Fruit fly (Drosophila melanogaster) S2 (cell line): ENCODE measurements around the gene CG17292.

Experiments used
- CG8478 ChIP-seq: fragments of >200 bp; optimal IDR thresholded peaks from 2 replicates; lab custom pipeline; 2018
- CTCF ChIP-seq, 2 experiments: fragments of >200 bp; optimal IDR thresholded peaks; 2 replicates each; lab custom pipeline; 2018

Gene CG17292

dm6 chr2L:8381508-8382036, 11.3 kb downstream of the CG17292 start, which contains the start of gene AlaRS:
Gene AlaRS, minus strand, starts transcription at chr2L:8381764.
- TF ChIP-seq CTCF (optimal IDR thresholded peaks at IDR 0.05; lab: Kevin White, UChicago) = no peak
- no peak for TF ChIP-seq CG8478 (lab: Kevin White, UChicago)

- no peak for TF ChIP-seq CG8478 (lab: Kevin White, UChicago)
- no peak for TF ChIP-seq CTCF (optimal IDR thresholded peaks at IDR 0.05; lab: Kevin White, UChicago)
These were observed 12.4 kb downstream of the CG17292 start, which contains the start of the genes CG13392 and Rcd4 for dm6 chr2L:8382646-8383045. Gene CG13392, minus strand, starts transcription at chr2L:8382807. Gene Rcd4, plus strand, starts transcription at chr2L:8382861.

DNA sequence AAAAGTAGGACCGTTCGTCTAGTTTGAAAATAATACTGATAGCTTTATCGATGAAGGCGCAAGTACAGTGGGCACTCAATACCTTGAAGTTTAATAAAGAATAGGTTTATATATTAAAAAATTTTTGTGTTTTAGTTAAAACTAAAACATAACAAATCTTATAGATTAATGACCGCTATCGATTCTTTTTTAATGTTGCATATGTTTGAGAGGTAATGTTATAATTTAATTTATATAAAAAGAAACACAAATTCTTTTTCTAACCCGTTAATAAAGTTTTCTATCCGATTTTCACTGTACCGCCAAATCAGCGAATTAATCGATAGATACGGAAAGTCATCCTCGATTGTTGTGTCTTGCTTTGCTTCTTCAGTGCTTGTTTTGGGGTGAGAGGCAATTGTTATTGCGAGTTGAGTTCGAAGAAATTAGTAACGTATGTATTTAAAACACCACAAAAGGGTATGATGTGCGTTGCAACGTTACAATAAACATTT, 13.9 kb downstream of the CG17292 start, which contains the start of the genes Dad1 and CG13384:
Gene Dad1 (minus strand): TSS at position 30 of the 494 bp plus-strand sequence.
Gene CG13384 (plus strand): TSS at position 348 of the 494 bp plus-strand sequence.
- TF ChIP-seq CG8478 (lab: Kevin White, UChicago) (no peak), CTCF (optimal IDR thresholded peaks at IDR 0.05; lab: Kevin White, UChicago) (no peak)

dm6 chr2L:8384985-8385519, 14.8 kb downstream of the CG17292 start:
- no peak for TF ChIP-seq CTCF (optimal IDR thresholded peaks at IDR 0.05; lab: Kevin White, UChicago)
- no peak for TF ChIP-seq CG8478 (lab: Kevin White, UChicago)

dm6 chr2L:8385849-8386248, 15.6 kb downstream of the CG17292 start:
- no peak for TF ChIP-seq CTCF (optimal IDR thresholded peaks at IDR 0.05; lab: Kevin White, UChicago)
- TF ChIP-seq CG8478 (lab: Kevin White, UChicago) = no peak

dm6 chr2L:8389231-8389630, 19.0 kb downstream of the CG17292 start, which contains the start of gene CG42819:
Gene CG42819, minus strand, starts transcription at chr2L:8389331.
- TF ChIP-seq CTCF (optimal IDR thresholded peaks at IDR 0.05; lab: Kevin White, UChicago) (no peak), CG8478 (lab: Kevin White, UChicago) (no peak)

dm6 chr2L:8392298-8392697, 22.0 kb downstream of the CG17292 start, which contains the start of gene CG42820:
Gene CG42820, minus strand, starts transcription at chr2L:8392398.
- TF ChIP-seq CTCF (optimal IDR thresholded peaks at IDR 0.05; lab: Kevin White, UChicago) = no peak
- no peak for TF ChIP-seq CG8478 (lab: Kevin White, UChicago)

- TF ChIP-seq CTCF (optimal IDR thresholded peaks at IDR 0.05; lab: Kevin White, UChicago) (no peak), CG8478 (lab: Kevin White, UChicago) (no peak)
These were observed 22.9 kb downstream of the CG17292 start, which contains the start of gene Acp29AB for dm6 chr2L:8393122-8393521. Gene Acp29AB, minus strand, starts transcription at chr2L:8393222.

- TF ChIP-seq CG8478 (lab: Kevin White, UChicago) (no peak), CTCF (optimal IDR thresholded peaks at IDR 0.05; lab: Kevin White, UChicago) (no peak)
These were observed 23.9 kb downstream of the CG17292 start, which contains the start of gene lectin-29Ca for dm6 chr2L:8394180-8394579. Gene lectin-29Ca, minus strand, starts transcription at chr2L:8394280.

DNA sequence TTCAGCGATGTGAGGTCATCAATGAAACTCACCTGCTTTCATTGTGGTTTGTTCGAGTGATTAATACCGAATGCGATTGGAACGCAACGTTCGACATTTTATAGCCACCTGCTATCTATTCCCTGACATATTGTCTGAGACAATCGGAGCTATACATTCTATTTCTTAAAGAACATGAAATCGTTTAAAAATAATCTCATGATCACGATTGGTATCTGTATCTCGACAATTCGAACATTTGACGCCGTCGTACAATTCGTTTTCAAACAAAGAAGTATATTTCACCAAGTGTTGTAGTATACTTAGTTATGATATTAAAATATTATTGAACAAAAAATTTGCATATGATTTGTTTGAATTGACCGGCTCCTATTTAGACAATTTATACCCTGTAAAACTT, 24.6 kb downstream of the CG17292 start, which contains the start of gene Peritrophin-15b:
Gene Peritrophin-15b (minus strand): TSS at position 101 of the 400 bp plus-strand sequence.
- no peak for TF ChIP-seq CG8478 (lab: Kevin White, UChicago)
- no peak for TF ChIP-seq CTCF (optimal IDR thresholded peaks at IDR 0.05; lab: Kevin White, UChicago)

DNA sequence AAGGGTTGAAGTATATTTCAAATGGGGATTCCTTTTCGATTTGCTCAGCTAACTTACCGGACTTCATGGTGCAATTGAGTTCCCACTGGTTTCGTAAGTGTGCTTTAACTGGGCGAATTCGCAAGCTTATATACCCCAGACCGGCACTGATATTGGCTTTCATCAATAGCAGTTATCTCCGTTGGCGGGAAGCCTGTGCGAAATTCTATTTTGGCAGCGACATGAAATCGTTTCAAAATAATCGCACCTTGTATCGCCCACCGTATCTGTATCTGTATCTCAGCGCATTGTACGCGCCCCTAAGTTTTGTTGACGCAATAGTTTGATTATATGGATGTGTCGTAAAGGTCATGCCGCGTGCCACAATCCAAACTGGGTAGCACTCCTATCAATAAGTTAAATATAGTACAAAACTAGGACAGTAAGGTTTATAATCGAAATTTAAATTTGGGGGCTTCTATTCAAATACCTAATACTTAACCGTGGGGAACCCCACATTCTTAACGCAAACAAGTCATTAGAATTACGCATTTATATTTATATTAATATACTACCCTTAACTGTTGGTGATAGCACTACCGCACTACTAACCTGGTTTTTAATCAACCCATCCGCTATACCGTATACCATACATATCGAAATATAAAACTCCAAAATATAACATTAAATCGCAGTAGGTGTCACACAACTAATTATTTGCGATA, 25.9 kb downstream of the CG17292 start, which contains the start of the genes Peritrophin-15a and CG13385:
Gene Peritrophin-15a (minus strand): TSS at position 101 of the 704 bp plus-strand sequence.
Gene CG13385 (plus strand): TSS at position 654 of the 704 bp plus-strand sequence.
- TF ChIP-seq CTCF (optimal IDR thresholded peaks at IDR 0.05; lab: Kevin White, UChicago) (no peak), CG8478 (lab: Kevin White, UChicago) (no peak)

DNA sequence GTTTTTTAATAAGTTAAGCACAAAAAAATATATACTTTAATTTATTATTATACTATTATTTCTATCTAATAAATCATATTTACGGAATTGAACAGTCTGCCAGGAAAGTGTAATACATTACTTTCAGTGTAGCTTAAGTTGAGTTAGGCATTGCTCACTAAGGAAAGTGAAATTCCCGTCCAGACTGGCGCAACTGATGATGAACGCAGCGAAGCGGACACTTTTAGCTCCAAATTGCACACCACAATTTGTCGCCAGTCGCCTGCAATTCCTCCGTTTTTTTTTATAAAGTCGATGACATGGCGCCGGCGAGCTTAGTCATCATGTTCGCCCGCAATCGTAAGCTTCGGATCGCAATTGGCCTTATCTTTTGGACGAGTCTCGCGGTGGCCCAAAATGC, 28.5 kb downstream of the CG17292 start, which contains the start of gene CG13386:
Gene CG13386 (plus strand): TSS at position 301 of the 400 bp plus-strand sequence.
- TF ChIP-seq CG8478 (lab: Kevin White, UChicago) (no peak), CTCF (optimal IDR thresholded peaks at IDR 0.05; lab: Kevin White, UChicago) (no peak)

DNA sequence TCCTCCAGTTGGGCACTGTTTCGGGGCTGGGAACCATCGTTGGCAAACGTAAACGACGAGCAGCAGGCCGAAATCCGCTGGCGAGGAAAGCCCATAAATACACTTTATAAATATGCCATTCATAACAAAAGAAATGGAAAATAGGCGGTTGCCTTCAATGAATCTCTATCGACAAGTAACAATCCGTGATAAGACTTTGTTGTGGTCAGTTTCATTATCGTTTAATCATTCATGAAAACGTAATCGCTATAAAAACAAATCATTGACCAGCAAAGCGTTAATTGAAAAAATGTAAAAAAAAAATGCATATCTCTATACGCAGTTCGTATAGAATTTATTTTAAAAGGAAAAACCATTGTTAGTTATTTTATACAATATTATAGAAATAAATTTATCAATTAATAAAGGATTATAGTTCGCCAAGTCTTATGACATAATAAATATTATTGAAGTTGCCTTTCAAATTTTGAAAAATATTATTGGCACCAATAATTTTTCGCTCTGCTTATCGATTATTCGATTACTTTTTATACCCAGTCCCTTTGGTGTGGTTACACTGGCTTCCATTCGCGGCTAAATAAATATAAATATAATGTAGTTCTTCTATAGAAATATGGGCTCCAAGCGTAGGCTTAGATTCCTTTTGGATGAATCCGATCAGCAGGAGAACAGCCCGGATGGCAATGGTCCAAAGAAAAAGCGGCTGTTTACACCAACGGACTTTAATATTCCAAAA, 29.8 kb downstream of the CG17292 start, which contains the start of gene CG31898:
Gene CG31898 (plus strand): TSS at position 559 of the 736 bp plus-strand sequence.
- TF ChIP-seq CTCF (optimal IDR thresholded peaks at IDR 0.05; lab: Kevin White, UChicago) (no peak), CG8478 (lab: Kevin White, UChicago) (no peak)

dm6 chr2L:8402928-8403285, 32.7 kb downstream of the CG17292 start, which contains the start of gene fy:
Gene fy, minus strand, starts transcription at chr2L:8403280.
- TF ChIP-seq CG8478 (lab: Kevin White, UChicago) (no peak), CTCF (optimal IDR thresholded peaks at IDR 0.05; lab: Kevin White, UChicago) (no peak)
